Worm (Caenorhabditis elegans) whole organism, L2 larva: Measurements from ENCODE around the gene rpb-2.

ENCODE experiments used
- fos-1 ChIP-seq: fragments of 150-350 bp; optimal IDR thresholded peaks from 2 replicates; lab custom pipeline; 2014; ENCODE audit warnings: missing biosample characterization, missing genetic modification characterization
- snpc-4 ChIP-seq: fragments of 150-350 bp; optimal IDR thresholded peaks from 2 replicates; lab custom pipeline; 2014; ENCODE audit warnings: missing biosample characterization, missing genetic modification characterization
- ztf-11 ChIP-seq: sonication (generic microtip); optimal IDR thresholded peaks from 2 replicates; lab custom pipeline; 2017; ENCODE audit warnings: missing biosample characterization, missing genetic modification characterization

DNA sequence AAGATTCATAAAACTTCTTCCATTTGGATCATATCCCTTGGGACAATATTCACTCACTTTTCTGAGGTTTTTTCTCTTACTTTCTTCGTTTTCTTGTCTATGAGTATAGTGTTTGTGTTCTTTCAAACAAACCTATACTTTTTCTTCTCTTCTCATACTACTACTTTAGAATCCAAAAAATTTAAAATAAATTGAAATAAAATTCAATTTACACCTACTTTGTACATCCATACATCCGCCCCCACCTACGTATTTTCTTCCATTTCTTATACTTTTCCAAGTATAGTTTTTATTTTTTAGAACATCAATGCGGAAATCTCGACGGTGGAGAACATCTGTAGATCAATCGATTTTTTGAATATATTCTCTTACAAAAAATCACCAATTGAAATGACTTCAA, 25.9 kb downstream of the rpb-2 start, which contains the start of gene nca-2:
- TF ChIP-seq fos-1 (tag; lab: Kevin White, UChicago) (no peak), snpc-4 (no peak), ztf-11 (no peak)
